Fruit fly (Drosophila melanogaster) whole organism, prepupa: ENCODE data around the gene CG42633.

Source experiments
- CG10631 ChIP-seq: fragments of 200-800 bp; sonication (Bioruptor generic); optimal IDR thresholded peaks from 2 replicates; lab custom pipeline; 2016; ENCODE audit warnings: missing biosample characterization, missing genetic modification characterization
- CG10669 ChIP-seq: fragments of 200-800 bp; sonication (Bioruptor generic); optimal IDR thresholded peaks from 3 replicates; lab custom pipeline; 2018; ENCODE audit warnings: missing biosample characterization, mild to moderate bottlenecking, missing genetic modification characterization, moderate library complexity
- CG11762 ChIP-seq: fragments of 200-800 bp; sonication (Bioruptor generic); optimal IDR thresholded peaks from 3 replicates; lab custom pipeline; 2016; ENCODE audit warnings: missing biosample characterization, missing genetic modification characterization; ENCODE audit not compliant: insufficient read depth
- CG11902 ChIP-seq: fragments of 200-800 bp; sonication (Bioruptor generic); optimal IDR thresholded peaks from 3 replicates; lab custom pipeline; 2016; ENCODE audit warnings: missing biosample characterization, missing genetic modification characterization
- CG15336 ChIP-seq: fragments of 200-800 bp; sonication (Bioruptor generic); IDR thresholded peaks from 2 replicates; pipeline ENCODE4 v1.3.6; 2022; ENCODE audit warnings: missing biosample characterization, missing genetic modification characterization
- CG1621 ChIP-seq: fragments of 200-800 bp; sonication (Bioruptor generic); optimal IDR thresholded peaks from 3 replicates; lab custom pipeline; 2018; ENCODE audit warnings: missing biosample characterization, mild to moderate bottlenecking, missing genetic modification characterization
- CG16779 ChIP-seq: fragments of 200-800 bp; sonication (Bioruptor generic); optimal IDR thresholded peaks from 3 replicates; lab custom pipeline; 2017; ENCODE audit warnings: missing biosample characterization, mild to moderate bottlenecking, missing genetic modification characterization
- CG3032 ChIP-seq: fragments of 200-800 bp; optimal IDR thresholded peaks from 2 replicates; lab custom pipeline; 2019; ENCODE audit warnings: missing biosample characterization, mild to moderate bottlenecking, missing genetic modification characterization, moderate library complexity
- CG34406 ChIP-seq: fragments of 200-800 bp; sonication (Bioruptor generic); optimal IDR thresholded peaks from 3 replicates; lab custom pipeline; 2016; ENCODE audit warnings: missing biosample characterization, missing genetic modification characterization
- CG3919 ChIP-seq: fragments of 200-800 bp; sonication (Bioruptor generic); optimal IDR thresholded peaks from 3 replicates; lab custom pipeline; 2016; ENCODE audit warnings: missing biosample characterization, missing genetic modification characterization
- CG4318 ChIP-seq: fragments of 200-800 bp; sonication (Bioruptor generic); optimal IDR thresholded peaks from 3 replicates; lab custom pipeline; 2017; ENCODE audit warnings: missing biosample characterization, mild to moderate bottlenecking, missing genetic modification characterization
- CG6163 ChIP-seq: fragments of 200-800 bp; sonication (Bioruptor generic); IDR thresholded peaks from 3 replicates; pipeline ENCODE4 v1.3.6; 2022; ENCODE audit warnings: missing biosample characterization, missing genetic modification characterization
- CG6792 ChIP-seq: fragments of 200-800 bp; sonication (Bioruptor generic); optimal IDR thresholded peaks from 3 replicates; lab custom pipeline; 2016; ENCODE audit warnings: missing biosample characterization, missing genetic modification characterization
- CG6808 ChIP-seq: fragments of 200-800 bp; sonication (Bioruptor generic); optimal IDR thresholded peaks from 3 replicates; lab custom pipeline; 2017; ENCODE audit warnings: missing biosample characterization, missing genetic modification characterization, mild to moderate bottlenecking, moderate library complexity, missing genetic modification reagents
- CG6854 ChIP-seq: fragments of 200-800 bp; sonication (Bioruptor generic); optimal IDR thresholded peaks from 2 replicates; lab custom pipeline; 2017; ENCODE audit warnings: missing biosample characterization, mild to moderate bottlenecking, missing genetic modification characterization
- CG7368 ChIP-seq: fragments of 200-800 bp; sonication (Bioruptor generic); optimal IDR thresholded peaks from 3 replicates; lab custom pipeline; 2016; ENCODE audit warnings: missing biosample characterization, missing genetic modification characterization
- CG8119 ChIP-seq: fragments of 200-800 bp; sonication (Bioruptor generic); IDR thresholded peaks from 3 replicates; pipeline ENCODE4 v1.3.6; 2022; ENCODE audit warnings: missing biosample characterization, missing genetic modification characterization
- CG8319 ChIP-seq: fragments of 200-800 bp; sonication (Bioruptor generic); optimal IDR thresholded peaks from 3 replicates; lab custom pipeline; 2016; ENCODE audit warnings: missing biosample characterization, missing genetic modification characterization
- CG8632 ChIP-seq: fragments of 200-800 bp; sonication (Bioruptor generic); optimal IDR thresholded peaks from 3 replicates; lab custom pipeline; 2016; ENCODE audit warnings: missing biosample characterization, missing genetic modification characterization
- CG9139 ChIP-seq: fragments of 200-800 bp; sonication (Bioruptor generic); optimal IDR thresholded peaks from 3 replicates; lab custom pipeline; 2017; ENCODE audit warnings: missing biosample characterization, mild to moderate bottlenecking, missing genetic modification characterization
- Eip75B ChIP-seq: fragments of 200-800 bp; sonication (Bioruptor generic); optimal IDR thresholded peaks from 3 replicates; lab custom pipeline; 2016; ENCODE audit warnings: missing biosample characterization, missing genetic modification characterization
- Eip78C ChIP-seq: fragments of 200-800 bp; sonication (Bioruptor generic); peaks from one replicate; lab custom pipeline; 2016; ENCODE audit warnings: missing biosample characterization, missing genetic modification characterization
- Ets96B ChIP-seq: fragments of 200-800 bp; optimal IDR thresholded peaks from 2 replicates; lab custom pipeline; 2019; ENCODE audit warnings: missing biosample characterization, mild to moderate bottlenecking, missing genetic modification characterization, moderate library complexity
- Gug ChIP-seq: fragments of 200-800 bp; sonication (Bioruptor generic); IDR thresholded peaks from 2 replicates; pipeline ENCODE4 v1.3.6; 2022; ENCODE audit warnings: missing biosample characterization, missing genetic modification characterization
- Hr38 ChIP-seq: sonication (Bioruptor generic); optimal IDR thresholded peaks from 2 replicates; lab custom pipeline; 2016; ENCODE audit warnings: missing biosample characterization, missing genetic modification characterization
- Hr39 ChIP-seq: fragments of 200-800 bp; sonication (Bioruptor generic); optimal IDR thresholded peaks from 2 replicates; lab custom pipeline; 2016; ENCODE audit warnings: missing biosample characterization, missing genetic modification characterization
- Lpt ChIP-seq: fragments of 200-800 bp; sonication (Bioruptor generic); optimal IDR thresholded peaks from 3 replicates; lab custom pipeline; 2016; ENCODE audit warnings: missing biosample characterization, missing genetic modification characterization
- Met ChIP-seq: fragments of 200-800 bp; sonication (Bioruptor generic); optimal IDR thresholded peaks from 3 replicates; lab custom pipeline; 2016; ENCODE audit warnings: missing biosample characterization, missing genetic modification characterization
- OdsH ChIP-seq: fragments of 200-800 bp; sonication (Bioruptor generic); optimal IDR thresholded peaks from 3 replicates; lab custom pipeline; 2016; ENCODE audit warnings: missing biosample characterization, missing genetic modification characterization
- Smox ChIP-seq: fragments of 200-800 bp; sonication (Bioruptor generic); optimal IDR thresholded peaks from 3 replicates; lab custom pipeline; 2016; ENCODE audit warnings: missing biosample characterization, missing genetic modification characterization
- Sox102F ChIP-seq: fragments of 200-800 bp; sonication (Bioruptor generic); optimal IDR thresholded peaks from 2 replicates; lab custom pipeline; 2016; ENCODE audit warnings: missing biosample characterization, mild to moderate bottlenecking, missing genetic modification characterization
- Sox14 ChIP-seq: fragments of 200-800 bp; sonication (Bioruptor generic); optimal IDR thresholded peaks from 3 replicates; lab custom pipeline; 2016; ENCODE audit warnings: missing biosample characterization, missing genetic modification characterization
- Sox15 ChIP-seq: fragments of 200-800 bp; sonication (Bioruptor generic); optimal IDR thresholded peaks from 3 replicates; lab custom pipeline; 2016; ENCODE audit warnings: missing biosample characterization, missing genetic modification characterization
- achi ChIP-seq: fragments of 200-800 bp; sonication (Bioruptor generic); optimal IDR thresholded peaks from 3 replicates; lab custom pipeline; 2016; ENCODE audit warnings: missing biosample characterization, missing genetic modification characterization
- acj6 ChIP-seq: fragments of 200-800 bp; sonication (Bioruptor generic); optimal IDR thresholded peaks from 3 replicates; lab custom pipeline; 2016; ENCODE audit warnings: missing biosample characterization, missing genetic modification characterization
- cyc ChIP-seq: fragments of 200-800 bp; sonication (Bioruptor generic); optimal IDR thresholded peaks from 3 replicates; lab custom pipeline; 2016; ENCODE audit warnings: missing biosample characterization, missing genetic modification characterization
- dsx ChIP-seq: fragments of 200-800 bp; optimal IDR thresholded peaks from 3 replicates; lab custom pipeline; 2019; ENCODE audit warnings: missing biosample characterization, mild to moderate bottlenecking, missing genetic modification characterization, moderate library complexity; ENCODE audit not compliant: poor library complexity, severe bottlenecking
- eg ChIP-seq: fragments of 200-800 bp; sonication (Bioruptor generic); IDR thresholded peaks from 3 replicates; pipeline ENCODE4 v1.3.6; 2022; ENCODE audit warnings: missing biosample characterization, missing genetic modification characterization
- esn ChIP-seq: fragments of 200-800 bp; sonication (Bioruptor generic); optimal IDR thresholded peaks from 2 replicates; lab custom pipeline; 2016; ENCODE audit warnings: missing biosample characterization, mild to moderate bottlenecking, missing genetic modification characterization, moderate library complexity
- fd59A ChIP-seq: fragments of 200-800 bp; sonication (Bioruptor generic); optimal IDR thresholded peaks from 2 replicates; lab custom pipeline; 2017; ENCODE audit warnings: missing biosample characterization, mild to moderate bottlenecking, missing genetic modification characterization, missing genetic modification reagents
- fd85E ChIP-seq: fragments of 200-800 bp; sonication (Bioruptor generic); optimal IDR thresholded peaks from 3 replicates; lab custom pipeline; 2016; ENCODE audit warnings: missing biosample characterization, missing genetic modification characterization
- fkh ChIP-seq: fragments of 200-800 bp; sonication (Bioruptor generic); optimal IDR thresholded peaks from 3 replicates; lab custom pipeline; 2017; ENCODE audit warnings: missing biosample characterization, mild to moderate bottlenecking, missing genetic modification characterization, moderate library complexity
- lz ChIP-seq: fragments of 200-800 bp; sonication (Bioruptor generic); optimal IDR thresholded peaks from 3 replicates; lab custom pipeline; 2016; ENCODE audit warnings: missing biosample characterization, missing genetic modification characterization
- net ChIP-seq: fragments of 200-800 bp; sonication (Bioruptor generic); optimal IDR thresholded peaks from 3 replicates; lab custom pipeline; 2016; ENCODE audit warnings: missing biosample characterization, missing genetic modification characterization
- pdm3 ChIP-seq: fragments of 200-800 bp; sonication (Bioruptor generic); optimal IDR thresholded peaks from 3 replicates; lab custom pipeline; 2016; ENCODE audit warnings: missing biosample characterization, missing genetic modification characterization
- salr ChIP-seq, 2 experiments: fragments of 200-800 bp; sonication (Bioruptor generic); optimal IDR thresholded peaks; 3 replicates each; lab custom pipeline; 2016 to 2018; ENCODE audit warnings: missing biosample characterization in 2 of 2, missing genetic modification characterization in 2 of 2, mild to moderate bottlenecking in 1 of 2
- spab ChIP-seq: fragments of 200-800 bp; sonication (Bioruptor generic); optimal IDR thresholded peaks from 2 replicates; lab custom pipeline; 2017; ENCODE audit warnings: missing biosample characterization, mild to moderate bottlenecking, missing genetic modification characterization, missing genetic modification reagents
- ss ChIP-seq, 2 experiments: fragments of 200-800 bp; sonication (Bioruptor generic); optimal IDR thresholded peaks; 2 replicates in 1 of 2; 3 replicates in 1 of 2; lab custom pipeline; 2017 to 2018; ENCODE audit warnings: mild to moderate bottlenecking in 2 of 2, missing biosample characterization in 2 of 2, missing genetic modification characterization in 2 of 2, moderate library complexity in 1 of 2
- svp ChIP-seq: fragments of 200-800 bp; sonication (Bioruptor generic); peaks from one replicate; lab custom pipeline; 2016; ENCODE audit warnings: missing biosample characterization, missing genetic modification characterization
- topi ChIP-seq: fragments of 200-800 bp; sonication (Bioruptor generic); optimal IDR thresholded peaks from 3 replicates; lab custom pipeline; 2016; ENCODE audit warnings: missing biosample characterization, missing genetic modification characterization
- vri ChIP-seq: fragments of 200-800 bp; sonication (Bioruptor generic); optimal IDR thresholded peaks from 3 replicates; lab custom pipeline; 2016; ENCODE audit warnings: missing biosample characterization, mild to moderate bottlenecking, missing genetic modification characterization

Gene CG42633

DNA sequence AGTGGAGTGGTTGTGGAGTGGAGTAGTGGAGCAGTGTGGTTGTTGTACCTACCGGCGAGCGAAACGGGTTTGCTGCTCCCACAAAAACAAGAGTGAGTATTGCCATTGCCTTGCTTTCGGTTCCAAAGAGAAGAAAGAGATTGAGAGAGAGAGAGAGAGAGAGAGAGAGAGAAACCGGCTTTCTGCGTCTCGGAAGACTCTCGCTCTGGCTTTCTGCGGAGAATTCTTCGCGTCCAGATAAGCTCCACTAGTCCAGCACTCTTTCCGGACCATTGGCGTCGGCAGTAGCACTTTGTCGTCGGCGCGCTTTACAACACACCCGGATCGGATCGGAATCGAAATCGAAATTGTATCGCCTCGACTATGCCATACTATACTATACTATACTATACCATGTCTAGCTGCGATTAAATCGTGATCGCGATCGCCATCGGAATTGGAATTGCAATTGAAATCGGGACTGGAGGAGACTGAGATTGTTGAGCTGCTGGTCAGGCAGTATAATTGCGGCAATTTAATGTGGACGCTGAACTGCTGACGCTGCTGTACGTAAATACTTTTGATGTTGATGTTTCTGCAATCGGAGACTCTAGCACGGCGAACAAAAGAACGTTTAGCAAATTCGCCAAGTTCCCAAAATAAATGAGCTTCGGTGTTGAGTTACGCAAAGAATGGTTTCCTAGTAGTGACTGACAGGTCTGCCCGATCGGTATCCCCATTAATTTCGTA, 44.9 kb upstream of the CG42633 start, which contains the start of gene Cad86C:
Gene Cad86C (plus strand): TSS at position 284 of the 729 bp plus-strand sequence.
- peak; percentile 26; the same call in 1 of the 2 replicates for TF ChIP-seq CG15336
- TF ChIP-seq Hr39 (GFP tag; lab: Kevin White, UChicago): no peak
- TF ChIP-seq CG11902: no peak
- no peak for TF ChIP-seq Ets96B (tag; lab: Kevin White, UChicago)
- TF ChIP-seq lz (GFP tag; lab: Kevin White, UChicago): no peak
- no peak for TF ChIP-seq CG4318 (GFP tag; lab: Kevin White, UChicago)
- no peak for TF ChIP-seq CG34406 (GFP tag; lab: Kevin White, UChicago)
- no peak for TF ChIP-seq CG6792 (GFP tag; lab: Kevin White, UChicago)
- peak; percentile 56; the same call in 2 of the 3 replicates for TF ChIP-seq CG6163
- TF ChIP-seq svp (GFP tag; lab: Kevin White, UChicago): no peak
- TF ChIP-seq cyc (GFP tag; lab: Kevin White, UChicago): no peak
- no peak for TF ChIP-seq pdm3
- peak; percentile 15 for TF ChIP-seq esn (GFP tag; lab: Kevin White, UChicago)
- no peak for TF ChIP-seq acj6 (GFP tag; lab: Kevin White, UChicago)
- no peak for TF ChIP-seq CG7368 (GFP tag; lab: Kevin White, UChicago)
- peak; percentile 12 for TF ChIP-seq fkh (GFP tag; lab: Kevin White, UChicago)
- TF ChIP-seq CG3032 (tag; lab: Kevin White, UChicago): no peak
- TF ChIP-seq CG1621 (tag; lab: Kevin White, UChicago): peak; percentile 63
- no peak for TF ChIP-seq Eip75B (GFP tag; lab: Kevin White, UChicago)
- peak; percentile 39 for TF ChIP-seq CG16779
- no peak for TF ChIP-seq salr (GFP tag; optimal IDR thresholded peaks at IDR 0.05; lab: Kevin White, UChicago)
- peak; percentile 72 for TF ChIP-seq dsx
- TF ChIP-seq Hr38 (GFP tag; lab: Kevin White, UChicago): no peak
- TF ChIP-seq CG8119: peak; percentile 65; the same call in 2 of the 3 replicates
- no peak for TF ChIP-seq CG8319 (GFP tag; lab: Kevin White, UChicago)
- TF ChIP-seq CG10631: no peak
- no peak for TF ChIP-seq Smox (GFP tag; lab: Kevin White, UChicago)
- TF ChIP-seq Sox102F (GFP tag; lab: Kevin White, UChicago): peak; percentile 47
- no peak for TF ChIP-seq CG8632
- TF ChIP-seq CG3919 (GFP tag; lab: Kevin White, UChicago): peak; percentile 52
- no peak for TF ChIP-seq achi
- TF ChIP-seq OdsH (GFP tag; lab: Kevin White, UChicago): no peak
- peak; percentile 35; the same call in 2 of the 3 replicates for TF ChIP-seq eg (GFP tag; lab: Robert Waterston, UW)
- TF ChIP-seq CG6808 (GFP tag; lab: Kevin White, UChicago): peak; percentile 47
- peak; percentile 64 for TF ChIP-seq fd85E (GFP tag; lab: Kevin White, UChicago)
- TF ChIP-seq fd59A (GFP tag; lab: Kevin White, UChicago): no peak
- TF ChIP-seq ss (GFP tag; optimal IDR thresholded peaks at IDR 0.05; lab: Kevin White, UChicago): peak; percentile 57 to 77
- peak; percentile 33 for TF ChIP-seq topi (GFP tag; lab: Kevin White, UChicago)
- peak; percentile 11 for TF ChIP-seq vri (GFP tag; lab: Kevin White, UChicago)
- peak; percentile 17 for TF ChIP-seq CG10669
- TF ChIP-seq Lpt (GFP tag; lab: Kevin White, UChicago): peak; percentile 48
- TF ChIP-seq Met (GFP tag; lab: Kevin White, UChicago): no peak
- peak; percentile 85 for TF ChIP-seq Eip78C (GFP tag; lab: Kevin White, UChicago)
- no peak for TF ChIP-seq CG11762 (GFP tag; lab: Kevin White, UChicago)
- TF ChIP-seq Sox15 (GFP tag; lab: Kevin White, UChicago): no peak
- no peak for TF ChIP-seq Gug (GFP tag; lab: Robert Waterston, UW)
- peak; percentile 78 for TF ChIP-seq CG9139 (GFP tag; lab: Kevin White, UChicago)
- peak; percentile 67 for TF ChIP-seq CG6854 (GFP tag; lab: Kevin White, UChicago)
- peak; percentile 24 for TF ChIP-seq spab
- TF ChIP-seq net (GFP tag; lab: Kevin White, UChicago): no peak
- TF ChIP-seq Sox14 (GFP tag; lab: Kevin White, UChicago): no peak
